Fruit fly (Drosophila melanogaster): Measurements from ENCODE around the gene nullo.

DNA sequence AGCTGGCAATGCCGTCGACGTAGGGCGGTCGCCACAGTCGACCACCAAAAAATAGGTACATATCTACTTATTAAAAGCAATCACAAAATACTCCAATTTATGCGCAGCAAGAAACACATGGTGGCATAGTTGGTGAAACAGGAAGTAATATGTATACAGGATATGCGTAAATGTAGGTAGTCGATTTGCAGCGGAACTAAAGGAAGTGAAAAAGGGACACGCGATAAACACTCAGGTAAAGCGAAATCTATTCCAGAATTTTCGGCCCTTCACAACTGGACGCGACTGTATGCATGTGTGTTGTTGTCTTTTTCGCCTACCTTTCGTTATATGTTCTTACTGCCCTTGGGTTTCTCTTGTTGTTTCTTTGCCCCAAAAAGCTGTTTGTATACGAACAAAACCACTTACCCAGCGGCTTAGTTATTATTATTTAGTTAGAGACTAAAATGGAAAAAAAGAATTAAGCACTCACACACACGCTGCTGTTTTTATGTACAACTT, 47.3 kb downstream of the nullo start:
- TF ChIP-seq CG8478 (optimal IDR thresholded peaks at IDR 0.05): no peak
- TF ChIP-seq psq (optimal IDR thresholded peaks at IDR 0.05): no peak
- no peak for TF ChIP-seq Dll (optimal IDR thresholded peaks at IDR 0.05)
- no peak for TF ChIP-seq usp (GFP tag; optimal IDR thresholded peaks at IDR 0.05)

All from whole organism.